Fruit fly (Drosophila melanogaster): ENCODE measurements around the gene Orct.
A peak's percentile ranks its signal among the peaks of the same experiment; 100 is the strongest.

Orct gene

DNA sequence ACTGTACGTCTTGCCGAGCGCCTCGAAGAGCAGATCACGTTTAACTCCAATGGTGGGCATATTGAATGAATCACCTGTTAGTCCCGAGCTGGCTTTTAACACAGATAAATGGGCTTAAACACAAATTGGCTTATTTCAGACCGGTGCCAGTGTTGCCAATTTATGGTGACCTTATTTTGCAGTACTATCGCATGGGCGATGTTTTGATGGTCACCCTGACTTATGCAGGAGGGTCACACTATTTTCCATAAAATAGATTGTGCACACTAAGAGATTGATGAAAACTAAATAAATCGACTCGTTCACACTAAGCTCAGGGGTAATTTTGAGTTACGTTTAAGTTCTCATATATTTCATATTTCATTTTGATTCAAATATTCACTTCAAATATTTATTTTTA lies 23.6 kb upstream of the Orct start, which contains the start of gene beta-PheRS (continued):
- TF ChIP-seq CG17829 (tag; optimal IDR thresholded peaks at IDR 0.05) (peak; percentile 76), Opbp (GFP tag; IDR thresholded peaks at IDR 0.05; ENCODE audit: partially characterized antibody) (peak; percentile 94), Ssrp (tag; optimal IDR thresholded peaks at IDR 0.05) (peak; percentile 23), eyg (GFP tag; optimal IDR thresholded peaks at IDR 0.05) (no peak), tin (GFP tag; optimal IDR thresholded peaks at IDR 0.05) (peak; percentile 54), kay (GFP tag; optimal IDR thresholded peaks at IDR 0.05) (peak; percentile 41), CG4854 (GFP tag; optimal IDR thresholded peaks at IDR 0.05) (peak; percentile 73), phol (tag; optimal IDR thresholded peaks at IDR 0.05) (peak; percentile 68), unpg (GFP tag; optimal IDR thresholded peaks at IDR 0.05) (no peak), CG17385 (GFP tag; optimal IDR thresholded peaks at IDR 0.05) (no peak), zfh2 (GFP tag; optimal IDR thresholded peaks at IDR 0.05) (peak; percentile 75), pnt (GFP tag; optimal IDR thresholded peaks at IDR 0.05) (peak; percentile 37), CG32772 (GFP tag; IDR thresholded peaks at IDR 0.05) (0 out of 2 replicates have a peak, but pooled peaks have one; percentile 15), CG1792 (GFP tag; optimal IDR thresholded peaks at IDR 0.05) (peak; percentile 0), pum (GFP tag; optimal IDR thresholded peaks at IDR 0.05) (peak; percentile 8), prd (optimal IDR thresholded peaks at IDR 0.05) (no peak), prd (GFP tag; IDR thresholded peaks at IDR 0.05) (peak; percentile 54; the same call in 1 of the 3 replicates), CG17802 (tag; optimal IDR thresholded peaks at IDR 0.05) (peak; percentile 95), chif (GFP tag; optimal IDR thresholded peaks at IDR 0.05) (peak; percentile 27 to 41), CG14965 (GFP tag; optimal IDR thresholded peaks at IDR 0.05; ENCODE audit: borderline replicate concordance) (no peak), H2.0 (GFP tag; IDR thresholded peaks at IDR 0.05) (peak; percentile 55), CG9817 (tag; optimal IDR thresholded peaks at IDR 0.05) (peak; percentile 65), YL-1 (GFP tag; optimal IDR thresholded peaks at IDR 0.05) (peak; percentile 98), ssp (GFP tag; IDR thresholded peaks at IDR 0.05) (peak; percentile 98), TFAM (GFP tag; optimal IDR thresholded peaks at IDR 0.05) (no peak), CG2120 (GFP tag; optimal IDR thresholded peaks at IDR 0.05) (peak; percentile 75), Bteb2 (GFP tag; optimal IDR thresholded peaks at IDR 0.05) (peak; percentile 70), sna (GFP tag; IDR thresholded peaks at IDR 0.05; ENCODE audit: partially characterized antibody) (peak; percentile 90), insv (GFP tag; optimal IDR thresholded peaks at IDR 0.05) (peak in 1 of 2 experiments; percentile 42), CG16863 (GFP tag; optimal IDR thresholded peaks at IDR 0.05) (peak; percentile 13), Doc3 (GFP tag; IDR thresholded peaks at IDR 0.05; ENCODE audit: partially characterized antibody) (peak; percentile 81), CG14710 (tag; optimal IDR thresholded peaks at IDR 0.05) (peak; percentile 95), CkIIα-i1 (GFP tag; IDR thresholded peaks at IDR 0.05) (no peak), NfI (GFP tag; optimal IDR thresholded peaks at IDR 0.05) (peak; percentile 58), Mrtf (GFP tag; IDR thresholded peaks at IDR 0.05) (peak; percentile 48; the same call in 1 of the 3 replicates), Dref (GFP tag; IDR thresholded peaks at IDR 0.05) (peak; percentile 59), HLH3B (GFP tag; IDR thresholded peaks at IDR 0.05) (peak; percentile 42; the same call in 1 of the 2 replicates), stwl (tag; optimal IDR thresholded peaks at IDR 0.05) (peak; percentile 98), slp2 (GFP tag; optimal IDR thresholded peaks at IDR 0.05) (peak; percentile 29), dmrt11E (tag; optimal IDR thresholded peaks at IDR 0.05) (peak; percentile 15), Drgx (GFP tag; IDR thresholded peaks at IDR 0.05) (peak; percentile 10; the same call in 1 of the 2 replicates), Doc2 (GFP tag; IDR thresholded peaks at IDR 0.05) (no peak), CG8281 (tag; optimal IDR thresholded peaks at IDR 0.05) (no peak), CG18619 (GFP tag; optimal IDR thresholded peaks at IDR 0.05) (no peak), CG11696 (GFP tag; IDR thresholded peaks at IDR 0.05) (no peak), slbo (GFP tag; IDR thresholded peaks at IDR 0.05) (peak; percentile 83), CG9215 (GFP tag; IDR thresholded peaks at IDR 0.05) (peak; percentile 50; the same call in 1 of the 2 replicates), knrl (GFP tag; IDR thresholded peaks at IDR 0.05; ENCODE audit: partially characterized antibody) (peak; percentile 92), gsb-n (tag; optimal IDR thresholded peaks at IDR 0.05) (no peak), bowl (GFP tag; IDR thresholded peaks at IDR 0.05) (peak; percentile 40; the same call in 1 of the 2 replicates), chn (GFP tag; optimal IDR thresholded peaks at IDR 0.05) (peak; percentile 34)
